Fruit fly (Drosophila melanogaster): ENCODE results near the gene CG13639.
A peak's percentile ranks its signal among the peaks of the same experiment; 100 is the strongest.

CG13639 gene

DNA sequence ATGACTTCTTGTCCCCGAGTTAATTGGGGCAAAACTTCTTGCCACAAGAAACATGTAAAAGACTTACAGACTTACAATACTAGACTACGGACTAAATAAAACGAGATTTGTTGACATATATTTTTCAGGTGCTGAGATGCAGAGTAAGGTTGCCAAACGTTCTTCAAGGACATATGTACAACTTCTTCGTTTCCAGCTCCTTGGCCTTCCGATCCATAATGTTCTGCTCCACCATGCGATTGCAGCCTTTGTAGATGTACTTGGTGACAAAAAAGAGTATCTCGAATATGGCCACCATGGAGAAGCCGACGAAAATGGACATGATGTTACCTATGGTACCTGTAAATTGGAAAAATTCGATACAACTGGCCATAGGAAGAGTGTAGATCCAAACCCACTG, 2.7 kb downstream of the CG13639 start, which contains the start of gene CAH4:
TSS of gene CAH4 (minus strand) at position 101 of the 400 bp plus-strand sequence.
- TF ChIP-seq Snoo (tag; optimal IDR thresholded peaks at IDR 0.05) (no peak), rn (GFP tag; IDR thresholded peaks at IDR 0.05) (no peak), CG34367 (tag; optimal IDR thresholded peaks at IDR 0.05) (no peak), CG14655 (GFP tag; optimal IDR thresholded peaks at IDR 0.05) (no peak), CG4496 (GFP tag; IDR thresholded peaks at IDR 0.05) (no peak), CG8301 (tag; optimal IDR thresholded peaks at IDR 0.05) (no peak), gl (tag; optimal IDR thresholded peaks at IDR 0.05) (no peak), CG32121 (GFP tag; IDR thresholded peaks at IDR 0.05) (no peak), CG12605 (GFP tag; IDR thresholded peaks at IDR 0.05) (no peak), CG9948 (tag; optimal IDR thresholded peaks at IDR 0.05) (no peak), CG8159 (tag; optimal IDR thresholded peaks at IDR 0.05) (no peak), EcR (GFP tag; optimal IDR thresholded peaks at IDR 0.05) (no peak), Ets98B (GFP tag; IDR thresholded peaks at IDR 0.05) (no peak), CG10348 (GFP tag; IDR thresholded peaks at IDR 0.05) (no peak), fd96Ca (GFP tag; IDR thresholded peaks at IDR 0.05) (no peak), CG13204 (GFP tag; optimal IDR thresholded peaks at IDR 0.05) (no peak)

DNA sequence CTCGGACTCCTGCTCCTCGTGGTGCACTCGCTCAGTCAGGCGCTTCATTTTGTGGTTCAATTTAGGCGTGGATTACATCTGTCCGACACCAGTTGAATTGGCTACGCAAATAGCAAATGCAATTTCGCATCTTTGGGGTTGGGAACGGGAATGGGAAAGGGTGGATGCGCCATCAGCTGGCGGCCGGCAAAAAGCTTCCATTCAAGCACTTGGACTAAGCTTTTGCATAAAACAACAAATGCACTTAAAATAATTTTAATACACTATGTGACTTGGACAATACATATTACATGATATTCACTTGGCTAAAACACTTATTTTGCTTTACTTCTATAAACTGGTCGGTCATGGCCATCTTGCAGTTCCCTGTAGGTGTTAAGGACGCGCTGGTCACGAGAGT, 4.0 kb downstream of the CG13639 start, which contains the start of gene HDAC11:
TSS of gene HDAC11 (minus strand) at position 101 of the 400 bp plus-strand sequence.
- TF ChIP-seq CG32121 (GFP tag; IDR thresholded peaks at IDR 0.05) (0 out of 2 replicates have a peak, but pooled peaks have one; percentile 27), Pif1A (GFP tag; optimal IDR thresholded peaks at IDR 0.05) (no peak)

DNA sequence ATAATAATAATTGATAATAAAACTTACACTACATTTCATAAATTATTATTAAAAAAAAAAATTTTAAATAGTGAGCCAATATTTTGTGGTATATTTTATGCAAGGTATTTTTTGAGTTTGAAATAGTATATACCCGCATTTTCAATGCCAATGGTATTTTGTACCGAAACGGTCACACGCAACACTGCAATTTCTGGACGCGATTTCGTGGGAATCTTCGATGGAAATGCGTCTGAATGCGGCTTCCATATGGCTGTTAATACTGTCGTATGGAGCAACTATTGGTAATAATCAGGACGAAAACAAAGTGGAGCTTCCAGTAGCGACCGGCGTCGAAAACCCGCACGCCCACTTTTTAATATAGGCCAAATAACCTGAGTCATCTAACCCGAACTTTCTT, 8.7 kb downstream of the CG13639 start, which contains the start of gene Nct:
TSS of gene Nct (plus strand) at position 173 of the 400 bp plus-strand sequence.
- TF ChIP-seq EcR (GFP tag; optimal IDR thresholded peaks at IDR 0.05) = no peak
- no peak for TF ChIP-seq Ets98B (GFP tag; IDR thresholded peaks at IDR 0.05)
- no peak for TF ChIP-seq CG15710 (tag; optimal IDR thresholded peaks at IDR 0.05)
- no peak for TF ChIP-seq Pif1B (GFP tag; optimal IDR thresholded peaks at IDR 0.05)
- TF ChIP-seq CG32121 (GFP tag; IDR thresholded peaks at IDR 0.05) = no peak
- TF ChIP-seq CG14655 (GFP tag; optimal IDR thresholded peaks at IDR 0.05) = no peak
- no peak for TF ChIP-seq fd96Ca (GFP tag; IDR thresholded peaks at IDR 0.05)
- no peak for TF ChIP-seq CG4496 (GFP tag; IDR thresholded peaks at IDR 0.05)
- no peak for TF ChIP-seq Pif1A (GFP tag; optimal IDR thresholded peaks at IDR 0.05)

DNA sequence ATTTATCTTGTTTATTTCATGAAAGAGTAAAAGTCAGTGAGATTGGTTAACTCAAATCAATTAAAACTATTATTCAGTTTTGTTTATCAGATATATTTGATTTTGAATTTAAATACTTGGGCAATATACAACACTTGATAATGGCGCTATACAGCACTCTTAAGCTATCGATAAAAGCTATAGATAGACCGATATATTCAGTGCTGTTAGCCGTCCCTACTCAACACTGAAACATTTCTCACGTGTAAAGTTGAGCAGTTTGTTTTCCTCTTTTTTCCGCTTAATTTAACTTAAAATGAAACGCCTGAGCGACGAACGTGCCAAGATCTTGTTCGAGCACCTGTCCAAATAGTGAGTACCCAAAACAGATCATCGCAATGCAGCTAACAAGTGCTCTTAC, 9.7 kb downstream of the CG13639 start, which contains the start of gene CG7006:
TSS of gene CG7006 (plus strand) at position 208 of the 400 bp plus-strand sequence.
- peak; percentile 43; the same call in 1 of the 2 replicates for TF ChIP-seq Ets98B (GFP tag; IDR thresholded peaks at IDR 0.05)
- TF ChIP-seq rn (GFP tag; IDR thresholded peaks at IDR 0.05) = 0 out of 2 replicates have a peak, but pooled peaks have one; percentile 24
- no peak for TF ChIP-seq EcR (GFP tag; optimal IDR thresholded peaks at IDR 0.05)
- peak; percentile 30 for TF ChIP-seq Snoo (tag; optimal IDR thresholded peaks at IDR 0.05)

DNA sequence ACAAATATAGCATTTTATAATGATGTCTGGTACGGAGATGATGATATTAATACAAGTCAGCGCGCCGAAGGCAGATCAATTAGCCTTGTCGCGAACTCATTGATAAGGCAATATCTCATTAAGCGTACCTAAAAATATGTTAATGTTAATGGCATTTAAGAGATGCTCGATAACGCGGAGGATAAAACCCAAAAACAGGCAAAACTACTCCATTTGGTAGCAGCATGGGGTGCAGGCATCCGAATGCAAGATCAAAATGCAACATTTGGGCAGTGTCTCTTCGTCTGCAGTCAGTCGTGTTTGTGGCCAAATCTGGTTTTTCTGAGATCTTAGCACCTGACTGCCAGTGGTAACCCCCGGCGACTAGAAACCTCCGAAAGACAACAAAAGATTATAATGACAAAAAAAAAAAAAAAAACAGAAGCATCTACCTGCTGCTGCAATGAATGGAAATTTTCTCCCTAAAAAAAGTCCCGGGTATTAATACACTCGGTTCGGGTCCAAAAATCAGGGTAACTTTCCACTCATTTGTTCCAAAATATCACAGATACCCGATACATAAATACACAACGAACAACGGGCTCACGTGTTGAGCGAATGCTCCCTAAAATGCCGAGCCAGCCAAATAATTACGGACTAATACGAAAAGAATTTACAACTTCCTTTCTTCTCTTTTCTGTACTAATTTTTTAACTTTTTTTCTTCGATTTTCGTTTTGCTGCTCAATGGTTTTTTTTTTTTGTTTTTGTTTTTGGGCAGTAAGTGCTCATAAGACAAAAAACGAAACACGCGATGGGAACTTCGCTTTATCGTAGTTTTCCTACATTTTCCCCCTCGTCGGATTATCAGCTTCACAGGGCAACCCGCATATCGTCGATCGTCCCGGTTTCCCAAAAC, 14.0 kb downstream of the CG13639 start:
- TF ChIP-seq D1 (tag; optimal IDR thresholded peaks at IDR 0.05) (no peak), gl (tag; optimal IDR thresholded peaks at IDR 0.05) (no peak), CG17806 (tag; optimal IDR thresholded peaks at IDR 0.05) (no peak), CG8159 (tag; optimal IDR thresholded peaks at IDR 0.05) (no peak), CG8301 (tag; optimal IDR thresholded peaks at IDR 0.05) (no peak), CG13204 (GFP tag; optimal IDR thresholded peaks at IDR 0.05) (no peak), CG14655 (GFP tag; optimal IDR thresholded peaks at IDR 0.05) (no peak), Pif1A (GFP tag; optimal IDR thresholded peaks at IDR 0.05) (no peak), rn (GFP tag; IDR thresholded peaks at IDR 0.05) (no peak), CG4496 (GFP tag; IDR thresholded peaks at IDR 0.05) (no peak), Ets98B (GFP tag; IDR thresholded peaks at IDR 0.05) (no peak)

DNA sequence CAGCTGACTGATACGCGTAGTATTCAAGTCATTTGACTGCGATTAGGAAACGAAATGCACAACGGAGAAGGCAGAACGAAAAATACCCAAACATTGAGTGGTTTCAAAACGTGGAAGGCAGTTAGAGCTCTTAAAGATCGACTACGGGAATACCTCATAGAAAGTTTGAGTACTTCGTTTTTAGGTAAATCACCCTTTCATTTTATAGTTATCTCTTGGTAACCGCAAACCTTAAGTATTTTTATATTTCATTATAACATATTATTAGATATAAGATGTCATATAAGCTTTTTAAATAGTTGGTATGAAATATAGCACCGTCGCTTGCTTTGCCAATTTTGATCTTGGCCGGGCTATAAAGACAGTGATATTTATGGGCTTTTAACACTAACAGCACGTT, 15.0 kb downstream of the CG13639 start:
- TF ChIP-seq Ets98B (GFP tag; IDR thresholded peaks at IDR 0.05) (no peak), fd96Ca (GFP tag; IDR thresholded peaks at IDR 0.05) (no peak), CG13204 (GFP tag; optimal IDR thresholded peaks at IDR 0.05) (no peak), CG15710 (tag; optimal IDR thresholded peaks at IDR 0.05) (no peak), CG17806 (tag; optimal IDR thresholded peaks at IDR 0.05) (no peak), CG32121 (GFP tag; IDR thresholded peaks at IDR 0.05) (no peak), CG8301 (tag; optimal IDR thresholded peaks at IDR 0.05) (no peak), CG14655 (GFP tag; optimal IDR thresholded peaks at IDR 0.05) (no peak), Pif1A (GFP tag; optimal IDR thresholded peaks at IDR 0.05) (no peak), CG34367 (tag; optimal IDR thresholded peaks at IDR 0.05) (no peak), CG9948 (tag; optimal IDR thresholded peaks at IDR 0.05) (no peak), EcR (GFP tag; optimal IDR thresholded peaks at IDR 0.05) (no peak), rn (GFP tag; IDR thresholded peaks at IDR 0.05) (no peak), CG12605 (GFP tag; IDR thresholded peaks at IDR 0.05) (no peak), CG8159 (tag; optimal IDR thresholded peaks at IDR 0.05) (no peak), CG4496 (GFP tag; IDR thresholded peaks at IDR 0.05) (no peak), Pif1B (GFP tag; optimal IDR thresholded peaks at IDR 0.05) (no peak), CG10348 (GFP tag; IDR thresholded peaks at IDR 0.05) (no peak), Snoo (tag; optimal IDR thresholded peaks at IDR 0.05) (no peak), D1 (tag; optimal IDR thresholded peaks at IDR 0.05) (no peak)
